Worm (Caenorhabditis elegans) whole organism, L1 larva: Measurements from ENCODE around the gene C29F9.2.

Experiments
- C34B4.2 ChIP-seq: sonication (generic microtip); optimal IDR thresholded peaks from 2 replicates; lab custom pipeline; 2017; ENCODE audit warnings: mild to moderate bottlenecking, missing genetic modification characterization, missing compliant biosample characterization
- aha-1 ChIP-seq: fragments of 150-350 bp; optimal IDR thresholded peaks from 2 replicates; lab custom pipeline; 2014; ENCODE audit warnings: missing biosample characterization, missing genetic modification characterization
- aly-2 ChIP-seq: fragments of 150-350 bp; optimal IDR thresholded peaks from 2 replicates; lab custom pipeline; 2014; ENCODE audit warnings: missing biosample characterization, missing genetic modification characterization
- blmp-1 ChIP-seq: fragments of 150-350 bp; optimal IDR thresholded peaks from 2 replicates; lab custom pipeline; 2014; ENCODE audit warnings: missing biosample characterization, missing genetic modification characterization
- ces-1 ChIP-seq: fragments of 150-350 bp; optimal IDR thresholded peaks from 2 replicates; lab custom pipeline; 2014; ENCODE audit warnings: missing biosample characterization, missing genetic modification reagents, missing genetic modification characterization
- efl-1 ChIP-seq, 4 experiments: fragments of 150-350 bp; optimal IDR thresholded peaks in 3 of 4; peaks in 1 of 4; 1 replicate in 1 of 4; 2 replicates in 3 of 4; lab custom pipeline; 2014; ENCODE audit warnings: missing biosample characterization in 2 of 4, missing genetic modification characterization in 2 of 4, missing genetic modification reagents in 2 of 4
- efl-3 ChIP-seq: fragments of 200-800 bp; sonication (Bioruptor generic); optimal IDR thresholded peaks from 2 replicates; lab custom pipeline; 2018; ENCODE audit warnings: mild to moderate bottlenecking, missing genetic modification characterization, missing compliant biosample characterization
- egl-27 ChIP-seq, 2 experiments: fragments of 150-350 bp in 1 of 2; sonication (generic microtip); optimal IDR thresholded peaks; 3 replicates each; lab custom pipeline; 2017 to 2018; ENCODE audit warnings: missing biosample characterization in 2 of 2, missing genetic modification characterization in 2 of 2, missing genetic modification reagents in 2 of 2
- elt-2 ChIP-seq: sonication (generic microtip); optimal IDR thresholded peaks from 2 replicates; lab custom pipeline; 2016; ENCODE audit warnings: missing genetic modification characterization, mild to moderate bottlenecking, inconsistent platforms, missing compliant biosample characterization, missing genetic modification reagents
- elt-3 ChIP-seq, 6 experiments: fragments of 150-350 bp in 1 of 6; sonication (generic microtip); optimal IDR thresholded peaks; 2 replicates each; lab custom pipeline; 2017 to 2018; ENCODE audit warnings: missing biosample characterization in 6 of 6, missing genetic modification characterization in 6 of 6, inconsistent platforms in 1 of 6
- fkh-10 ChIP-seq: sonication (generic microtip); optimal IDR thresholded peaks from 2 replicates; lab custom pipeline; 2017; ENCODE audit warnings: missing biosample characterization, missing genetic modification reagents, missing genetic modification characterization
- fkh-4 ChIP-seq: sonication (generic microtip); optimal IDR thresholded peaks from 2 replicates; lab custom pipeline; 2016; ENCODE audit warnings: missing compliant biosample characterization, missing genetic modification characterization, borderline replicate concordance
- fkh-8 ChIP-seq: sonication (generic microtip); optimal IDR thresholded peaks from 2 replicates; lab custom pipeline; 2016; ENCODE audit warnings: mild to moderate bottlenecking, missing genetic modification characterization, missing compliant biosample characterization
- irx-1 ChIP-seq: sonication (generic microtip); optimal IDR thresholded peaks from 2 replicates; lab custom pipeline; 2016; ENCODE audit warnings: missing genetic modification characterization, missing compliant biosample characterization
- jun-1 ChIP-seq: fragments of 150-350 bp; optimal IDR thresholded peaks from 2 replicates; lab custom pipeline; 2014; ENCODE audit warnings: missing biosample characterization, missing genetic modification reagents, missing genetic modification characterization
- lin-14 ChIP-seq: fragments of 200-800 bp; sonication (Bioruptor generic); optimal IDR thresholded peaks from 2 replicates; lab custom pipeline; 2018; ENCODE audit warnings: mild to moderate bottlenecking, missing genetic modification characterization, moderate library complexity, missing compliant biosample characterization
- lin-15B ChIP-seq: fragments of 150-350 bp; sonication (generic microtip); optimal IDR thresholded peaks from 3 replicates; lab custom pipeline; 2014; ENCODE audit warnings: missing biosample characterization, missing genetic modification characterization
- lin-35 ChIP-seq, 2 experiments: fragments of 150-350 bp; optimal IDR thresholded peaks; 2 replicates each; lab custom pipeline; 2014; ENCODE audit warnings: missing biosample characterization in 2 of 2, missing genetic modification characterization in 2 of 2, missing genetic modification reagents in 2 of 2
- mab-9 ChIP-seq: fragments of 200-800 bp; sonication (Bioruptor generic); IDR thresholded peaks from 2 replicates; pipeline ENCODE4 v1.3.6; 2022; ENCODE audit warnings: missing genetic modification reagents, missing genetic modification characterization, missing compliant biosample characterization
- nhr-19 ChIP-seq: fragments of 200-800 bp; sonication (Bioruptor generic); conservative IDR thresholded peaks from 2 replicates; pipeline ENCODE4 v1.3.6; 2022; ENCODE audit warnings: missing genetic modification characterization, missing compliant biosample characterization
- nhr-20 ChIP-seq: sonication (generic microtip); optimal IDR thresholded peaks from 2 replicates; lab custom pipeline; 2016; ENCODE audit warnings: mild to moderate bottlenecking, missing genetic modification characterization, missing compliant biosample characterization
- nhr-28 ChIP-seq: fragments of 150-350 bp; optimal IDR thresholded peaks from 2 replicates; lab custom pipeline; 2014; ENCODE audit warnings: missing biosample characterization, missing genetic modification characterization
- nhr-47 ChIP-seq: sonication (generic microtip); optimal IDR thresholded peaks from 2 replicates; lab custom pipeline; 2016; ENCODE audit warnings: mild to moderate bottlenecking, missing genetic modification characterization, moderate library complexity, missing compliant biosample characterization
- nhr-71 ChIP-seq: sonication (generic microtip); optimal IDR thresholded peaks from 2 replicates; lab custom pipeline; 2016; ENCODE audit warnings: mild to moderate bottlenecking, missing genetic modification characterization, moderate library complexity, missing compliant biosample characterization
- nhr-76 ChIP-seq: sonication (generic microtip); optimal IDR thresholded peaks from 2 replicates; lab custom pipeline; 2017; ENCODE audit warnings: missing biosample characterization, missing genetic modification characterization
- nhr-85 ChIP-seq: sonication (generic microtip); peaks from one replicate; lab custom pipeline; 2016; ENCODE audit warnings: missing genetic modification characterization, inconsistent platforms, missing compliant biosample characterization
- nhr-90 ChIP-seq: sonication (generic microtip); optimal IDR thresholded peaks from 2 replicates; lab custom pipeline; 2016; ENCODE audit warnings: mild to moderate bottlenecking, missing genetic modification characterization, missing compliant biosample characterization; ENCODE audit not compliant: poor library complexity
- pag-3 ChIP-seq: sonication (generic microtip); optimal IDR thresholded peaks from 2 replicates; lab custom pipeline; 2017; ENCODE audit warnings: missing genetic modification characterization, mild to moderate bottlenecking, missing compliant biosample characterization, antibody characterized with exemption, borderline replicate concordance; ENCODE audit not compliant: insufficient read depth
- pax-3 ChIP-seq: fragments of 200-800 bp; sonication (Bioruptor generic); optimal IDR thresholded peaks from 2 replicates; lab custom pipeline; 2018; ENCODE audit warnings: mild to moderate bottlenecking, missing genetic modification characterization, moderate library complexity, missing compliant biosample characterization
- pqm-1 ChIP-seq: sonication (generic microtip); optimal IDR thresholded peaks from 3 replicates; lab custom pipeline; 2017; ENCODE audit warnings: missing biosample characterization, missing genetic modification characterization
- rnt-1 ChIP-seq: sonication (generic microtip); optimal IDR thresholded peaks from 2 replicates; lab custom pipeline; 2016; ENCODE audit warnings: mild to moderate bottlenecking, missing genetic modification characterization, moderate library complexity, missing compliant biosample characterization
- skn-1 ChIP-seq: fragments of 150-350 bp; optimal IDR thresholded peaks from 2 replicates; lab custom pipeline; 2014; ENCODE audit warnings: missing biosample characterization, missing genetic modification characterization
- snpc-4 ChIP-seq: fragments of 150-350 bp; optimal IDR thresholded peaks from 2 replicates; lab custom pipeline; 2014; ENCODE audit warnings: missing biosample characterization, missing genetic modification characterization
- snu-23 ChIP-seq: sonication (generic microtip); optimal IDR thresholded peaks from 2 replicates; lab custom pipeline; 2016; ENCODE audit warnings: missing genetic modification characterization, missing compliant biosample characterization
- swsn-7 ChIP-seq: sonication (generic microtip); optimal IDR thresholded peaks from 2 replicates; lab custom pipeline; 2016; ENCODE audit warnings: missing genetic modification characterization, missing compliant biosample characterization
- tlp-1 ChIP-seq: fragments of 150-350 bp; optimal IDR thresholded peaks from 2 replicates; lab custom pipeline; 2014; ENCODE audit warnings: missing biosample characterization, missing genetic modification characterization
- unc-86 ChIP-seq: sonication (generic microtip); optimal IDR thresholded peaks from 2 replicates; lab custom pipeline; 2016; ENCODE audit warnings: missing genetic modification characterization, missing compliant biosample characterization
- zag-1 ChIP-seq: fragments of 150-350 bp; optimal IDR thresholded peaks from 2 replicates; lab custom pipeline; 2014; ENCODE audit warnings: missing biosample characterization, missing genetic modification characterization
- ztf-4 ChIP-seq: fragments of 150-350 bp; optimal IDR thresholded peaks from 2 replicates; lab custom pipeline; 2014; ENCODE audit warnings: missing biosample characterization, missing genetic modification characterization

Gene C29F9.2

ce11 chrIII:154168-154567 is 23.4 kb downstream of the C29F9.2 start:
- no peak for TF ChIP-seq skn-1
- peak; percentile 100 for TF ChIP-seq elt-2 (tag; lab: Kevin White, UChicago)
- TF ChIP-seq tlp-1 (tag; lab: Kevin White, UChicago), result peak; percentile 92
- peak; percentile 61 for TF ChIP-seq nhr-90 (tag; lab: Kevin White, UChicago)
- peak; percentile 12; the same call in 1 of the 2 replicates for TF ChIP-seq nhr-19 (GFP tag; lab: Robert Waterston, UW)
- no peak for TF ChIP-seq efl-1 (optimal IDR thresholded peaks at IDR 0.05; lab: Kevin White, UChicago)
- TF ChIP-seq efl-1 (GFP tag; optimal IDR thresholded peaks at IDR 0.05 in 1 of 2; lab: Kevin White, UChicago), result no peak
- no peak for TF ChIP-seq blmp-1
- peak in 1 of 2 experiments; percentile 62 for TF ChIP-seq lin-35 (GFP tag; optimal IDR thresholded peaks at IDR 0.05; lab: Kevin White, UChicago)
- peak; percentile 93 for TF ChIP-seq jun-1 (tag; lab: Kevin White, UChicago)
- peak; percentile 34 for TF ChIP-seq pax-3 (tag; lab: Kevin White, UChicago)
- TF ChIP-seq pqm-1 (tag; lab: Kevin White, UChicago), result peak; percentile 98
- peak; percentile 52 for TF ChIP-seq nhr-85
- no peak for TF ChIP-seq snpc-4
- TF ChIP-seq pag-3 (tag; lab: Kevin White, UChicago), result no peak
- TF ChIP-seq nhr-76 (tag; lab: Kevin White, UChicago), result no peak
- no peak for TF ChIP-seq irx-1
- peak in 1 of 2 experiments; percentile 6 for TF ChIP-seq egl-27 (tag; optimal IDR thresholded peaks at IDR 0.05; lab: Kevin White, UChicago)
- TF ChIP-seq elt-3 (tag; optimal IDR thresholded peaks at IDR 0.05; lab: Kevin White, UChicago), result peak; percentile 67 to 100 (median 95)
- TF ChIP-seq, all 84 proteins: peak for 11

- TF ChIP-seq fkh-10 (no peak), nhr-19 (GFP tag; lab: Robert Waterston, UW) (no peak)
Measured at ce11 chrIII:156645-157044, 25.9 kb downstream of the C29F9.2 start, which contains the start of the genes zig-13 and ver-1. Gene zig-13, minus strand, starts transcription at chrIII:156745. Gene ver-1, plus strand, starts transcription at chrIII:156824.

ce11 chrIII:157980-158379 is 27.2 kb downstream of the C29F9.2 start:
- TF ChIP-seq irx-1 (no peak), mab-9 (GFP tag; lab: Robert Waterston, UW) (no peak), nhr-71 (tag; lab: Kevin White, UChicago) (no peak), efl-3 (GFP tag; lab: Kevin White, UChicago) (no peak), zag-1 (no peak), ztf-4 (tag; lab: Kevin White, UChicago) (no peak), lin-15B (tag; lab: Kevin White, UChicago) (no peak)

DNA sequence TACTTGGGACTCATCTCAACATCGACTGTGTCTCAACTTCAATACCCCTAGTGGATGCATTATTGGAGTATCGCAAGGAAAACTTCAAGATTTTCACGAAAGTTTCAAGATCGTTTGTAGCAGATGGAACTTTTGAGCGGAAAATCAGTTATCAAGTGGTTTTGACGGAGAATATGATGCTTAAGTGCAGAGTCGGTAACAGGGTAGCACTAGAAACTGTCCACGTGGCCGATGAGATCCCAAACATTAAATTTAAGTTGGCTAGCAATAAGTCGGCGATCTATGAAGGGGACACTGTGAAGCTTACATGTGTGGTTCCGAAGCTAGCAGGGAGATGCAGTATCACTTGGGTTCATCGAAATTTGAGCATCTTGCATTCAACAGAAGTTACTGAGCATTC is 28.4 kb downstream of the C29F9.2 start:
- no peak for TF ChIP-seq unc-86 (tag; lab: Kevin White, UChicago)
- TF ChIP-seq aly-2 (tag; lab: Kevin White, UChicago), result no peak
- TF ChIP-seq fkh-4 (tag; lab: Kevin White, UChicago), result no peak
- no peak for TF ChIP-seq nhr-20 (tag; lab: Kevin White, UChicago)
- no peak for TF ChIP-seq swsn-7 (tag; lab: Kevin White, UChicago)
- TF ChIP-seq C34B4.2 (tag; lab: Kevin White, UChicago), result no peak
- no peak for TF ChIP-seq efl-3 (GFP tag; lab: Kevin White, UChicago)
- no peak for TF ChIP-seq aha-1
- TF ChIP-seq fkh-8 (tag; lab: Kevin White, UChicago), result no peak
- TF ChIP-seq snu-23 (GFP tag; lab: Kevin White, UChicago), result no peak
- no peak for TF ChIP-seq pax-3 (tag; lab: Kevin White, UChicago)
- TF ChIP-seq ces-1 (GFP tag; lab: Kevin White, UChicago), result no peak
- no peak for TF ChIP-seq nhr-71 (tag; lab: Kevin White, UChicago)
- TF ChIP-seq lin-14, result no peak
- TF ChIP-seq nhr-28, result no peak
- TF ChIP-seq rnt-1 (tag; lab: Kevin White, UChicago), result no peak
- no peak for TF ChIP-seq nhr-47 (tag; lab: Kevin White, UChicago)
- TF ChIP-seq, all 84 proteins: peak for 0
